Worm (Caenorhabditis elegans) whole organism, L4/young adult: Measurements from ENCODE around the gene skr-9.

ENCODE experiments used
- W03F9.2 ChIP-seq: fragments of 150-350 bp; optimal IDR thresholded peaks from 2 replicates; lab custom pipeline; 2014; ENCODE audit warnings: missing biosample characterization, missing genetic modification characterization
- dao-5 ChIP-seq: sonication (generic microtip); optimal IDR thresholded peaks from 2 replicates; lab custom pipeline; 2016; ENCODE audit warnings: missing genotype, missing genetic modification characterization, moderate library complexity, missing compliant biosample characterization
- him-1 ChIP-seq: sonication (generic microtip); optimal IDR thresholded peaks from 2 replicates; lab custom pipeline; 2016; ENCODE audit warnings: missing genotype, missing genetic modification reagents, missing genetic modification characterization, missing compliant biosample characterization

- TF ChIP-seq dao-5 (tag; lab: Kevin White, UChicago) (no peak), him-1 (no peak), W03F9.2 (peak; percentile 30)
Observed at ce11 chrIV:17118585-17118984, 44.8 kb upstream of the skr-9 start, which contains the start of gene uaf-2.
